Worm (Caenorhabditis elegans) whole organism, L3 larva: ENCODE results near the gene lrpr-1.

Experiments used
- ZK546.5 ChIP-seq: sonication (generic microtip); optimal IDR thresholded peaks from 2 replicates; lab custom pipeline; 2017; ENCODE audit warnings: missing biosample characterization, missing genetic modification characterization
- aly-2 ChIP-seq: fragments of 150-350 bp; optimal IDR thresholded peaks from 2 replicates; lab custom pipeline; 2014; ENCODE audit warnings: missing biosample characterization, missing genetic modification characterization
- ama-1 ChIP-seq: fragments of 150-350 bp; optimal IDR thresholded peaks from 2 replicates; lab custom pipeline; 2018
- ceh-16 ChIP-seq: sonication (generic microtip); optimal IDR thresholded peaks from 2 replicates; lab custom pipeline; 2017; ENCODE audit warnings: missing biosample characterization, missing genetic modification characterization
- ceh-28 ChIP-seq: fragments of 150-350 bp; optimal IDR thresholded peaks from 2 replicates; lab custom pipeline; 2014; ENCODE audit warnings: missing biosample characterization, missing genetic modification reagents, missing genetic modification characterization
- ceh-82 ChIP-seq: fragments of 150-350 bp; optimal IDR thresholded peaks from 2 replicates; lab custom pipeline; 2014; ENCODE audit warnings: missing biosample characterization, missing genetic modification characterization
- egl-5 ChIP-seq: fragments of 150-350 bp; optimal IDR thresholded peaks from 2 replicates; lab custom pipeline; 2017; ENCODE audit warnings: missing biosample characterization, missing genetic modification reagents, missing genetic modification characterization, inconsistent platforms
- elt-1 ChIP-seq: fragments of 150-350 bp; optimal IDR thresholded peaks from 2 replicates; lab custom pipeline; 2014; ENCODE audit warnings: missing biosample characterization, missing genetic modification characterization
- elt-2 ChIP-seq: sonication (generic microtip); optimal IDR thresholded peaks from 2 replicates; lab custom pipeline; 2016; ENCODE audit warnings: missing genetic modification reagents, mild to moderate bottlenecking, missing genetic modification characterization, missing compliant biosample characterization
- elt-3 ChIP-seq, 3 experiments: fragments of 150-350 bp in 1 of 3; sonication (generic microtip) in 2 of 3; optimal IDR thresholded peaks; 2 replicates in 2 of 3; 4 replicates in 1 of 3; lab custom pipeline; 2014 to 2017; ENCODE audit warnings: missing biosample characterization in 3 of 3, missing genetic modification characterization in 3 of 3
- eor-1 ChIP-seq, 2 experiments: fragments of 150-350 bp; optimal IDR thresholded peaks; 2 replicates each; lab custom pipeline; 2014 to 2018; ENCODE audit warnings: missing biosample characterization in 2 of 2, missing genetic modification characterization in 2 of 2
- fkh-10 ChIP-seq: sonication (generic microtip); optimal IDR thresholded peaks from 2 replicates; lab custom pipeline; 2017; ENCODE audit warnings: missing biosample characterization, missing genetic modification reagents, missing genetic modification characterization
- fkh-2 ChIP-seq: fragments of 150-350 bp; optimal IDR thresholded peaks from 2 replicates; lab custom pipeline; 2014; ENCODE audit warnings: missing biosample characterization, missing genetic modification reagents, missing genetic modification characterization
- hmg-11 ChIP-seq: sonication (generic microtip); optimal IDR thresholded peaks from 2 replicates; lab custom pipeline; 2016; ENCODE audit warnings: missing genetic modification characterization, missing compliant biosample characterization
- jun-1 ChIP-seq: fragments of 150-350 bp; optimal IDR thresholded peaks from 2 replicates; lab custom pipeline; 2014; ENCODE audit warnings: missing biosample characterization, missing genetic modification reagents, missing genetic modification characterization
- lin-39 ChIP-seq: fragments of 150-350 bp; optimal IDR thresholded peaks from 2 replicates; lab custom pipeline; 2018; ENCODE audit warnings: missing biosample characterization, missing genetic modification reagents, missing genetic modification characterization
- lsy-12 ChIP-seq: sonication (generic microtip); optimal IDR thresholded peaks from 2 replicates; lab custom pipeline; 2016; ENCODE audit warnings: mild to moderate bottlenecking, missing genetic modification characterization, missing compliant biosample characterization
- mdl-1 ChIP-seq: fragments of 150-350 bp; optimal IDR thresholded peaks from 2 replicates; lab custom pipeline; 2014; ENCODE audit warnings: missing biosample characterization, missing genetic modification characterization
- nfya-1 ChIP-seq: sonication (generic microtip); optimal IDR thresholded peaks from 2 replicates; lab custom pipeline; 2017; ENCODE audit warnings: missing genetic modification characterization, mild to moderate bottlenecking, missing compliant biosample characterization, antibody characterized with exemption, moderate library complexity; ENCODE audit not compliant: insufficient read depth
- nhr-12 ChIP-seq: fragments of 150-350 bp; optimal IDR thresholded peaks from 2 replicates; lab custom pipeline; 2014; ENCODE audit warnings: missing biosample characterization, missing genetic modification characterization
- nhr-237 ChIP-seq: fragments of 150-350 bp; optimal IDR thresholded peaks from 2 replicates; lab custom pipeline; 2014; ENCODE audit warnings: missing biosample characterization, missing genetic modification characterization
- nhr-25 ChIP-seq: sonication (generic microtip); optimal IDR thresholded peaks from 2 replicates; lab custom pipeline; 2017; ENCODE audit warnings: missing biosample characterization, missing genetic modification characterization
- nhr-28 ChIP-seq: fragments of 150-350 bp; optimal IDR thresholded peaks from 2 replicates; lab custom pipeline; 2014; ENCODE audit warnings: missing biosample characterization, missing genetic modification characterization
- nhr-43 ChIP-seq: sonication (generic microtip); optimal IDR thresholded peaks from 2 replicates; lab custom pipeline; 2016; ENCODE audit warnings: mild to moderate bottlenecking, missing genetic modification characterization, missing compliant biosample characterization; ENCODE audit not compliant: poor library complexity, severe bottlenecking
- nhr-67 ChIP-seq: fragments of 150-350 bp; optimal IDR thresholded peaks from 2 replicates; lab custom pipeline; 2014; ENCODE audit warnings: missing biosample characterization, missing genetic modification characterization
- nhr-76 ChIP-seq: fragments of 150-350 bp; sonication (generic microtip); optimal IDR thresholded peaks from 5 replicates; lab custom pipeline; 2014; ENCODE audit warnings: missing biosample characterization, missing genetic modification characterization
- pqm-1 ChIP-seq: fragments of 150-350 bp; optimal IDR thresholded peaks from 2 replicates; lab custom pipeline; 2017; ENCODE audit warnings: missing biosample characterization, missing genetic modification characterization, inconsistent platforms
- skn-1 ChIP-seq: fragments of 150-350 bp; optimal IDR thresholded peaks from 2 replicates; lab custom pipeline; 2014; ENCODE audit warnings: missing biosample characterization, missing genetic modification characterization
- zag-1 ChIP-seq: fragments of 150-350 bp; optimal IDR thresholded peaks from 2 replicates; lab custom pipeline; 2014; ENCODE audit warnings: missing biosample characterization, missing genetic modification characterization
- ztf-4 ChIP-seq: fragments of 150-350 bp; optimal IDR thresholded peaks from 2 replicates; lab custom pipeline; 2014; ENCODE audit warnings: missing biosample characterization, missing genetic modification characterization

The lrpr-1 gene

ce11 chrV:5963092-5963491 lies 45.4 kb upstream of the lrpr-1 start:
- no peak for TF ChIP-seq nhr-43 (tag; lab: Kevin White, UChicago)
- TF ChIP-seq lsy-12 (tag; lab: Kevin White, UChicago) = no peak
- TF ChIP-seq ztf-4 (tag; lab: Kevin White, UChicago) = no peak
- no peak for TF ChIP-seq nfya-1 (tag; lab: Kevin White, UChicago)
- TF ChIP-seq ceh-82 (tag; lab: Kevin White, UChicago) = no peak
- no peak for TF ChIP-seq zag-1 (tag; lab: Kevin White, UChicago)
- no peak for TF ChIP-seq ceh-28 (tag; lab: Kevin White, UChicago)
- no peak for TF ChIP-seq ama-1 (lab: Kevin White, UChicago)
- TF ChIP-seq jun-1 (tag; lab: Kevin White, UChicago) = no peak
- no peak for TF ChIP-seq nhr-25
- TF ChIP-seq elt-3 (tag; optimal IDR thresholded peaks at IDR 0.05; lab: Kevin White, UChicago) = no peak
- TF ChIP-seq pqm-1 = no peak
- no peak for TF ChIP-seq nhr-76 (tag; lab: Kevin White, UChicago)
- no peak for TF ChIP-seq hmg-11

ce11 chrV:5961516-5961915 lies 43.8 kb upstream of the lrpr-1 start, which contains the start of gene mcp-1:
Gene mcp-1 (plus strand): TSS chrV:5961807.
- TF ChIP-seq ceh-16 (tag; lab: Kevin White, UChicago) (no peak), fkh-2 (no peak), nfya-1 (tag; lab: Kevin White, UChicago) (peak; percentile 26), hmg-11 (no peak), fkh-10 (peak; percentile 83), nhr-43 (tag; lab: Kevin White, UChicago) (no peak), mdl-1 (tag; lab: Kevin White, UChicago) (no peak), ztf-4 (tag; lab: Kevin White, UChicago) (no peak), lin-39 (tag; lab: Kevin White, UChicago) (no peak), ZK546.5 (tag; lab: Kevin White, UChicago) (no peak), aly-2 (tag; lab: Kevin White, UChicago) (no peak)

- TF ChIP-seq nhr-12 (no peak), eor-1 (tag; optimal IDR thresholded peaks at IDR 0.05; lab: Kevin White, UChicago) (no peak), lsy-12 (tag; lab: Kevin White, UChicago) (no peak), mdl-1 (tag; lab: Kevin White, UChicago) (no peak), ceh-16 (tag; lab: Kevin White, UChicago) (no peak), nhr-28 (tag; lab: Kevin White, UChicago) (no peak), jun-1 (tag; lab: Kevin White, UChicago) (no peak), elt-2 (no peak), elt-1 (tag; lab: Kevin White, UChicago) (no peak), zag-1 (tag; lab: Kevin White, UChicago) (no peak), egl-5 (tag; lab: Kevin White, UChicago) (no peak)
These were observed 37.9 kb upstream of the lrpr-1 start for ce11 chrV:5955627-5956026.

ce11 chrV:5954747-5955146 lies 37.1 kb upstream of the lrpr-1 start, which contains the start of gene M03F8.6:
Gene M03F8.6 (minus strand): TSS chrV:5954847.
- TF ChIP-seq ama-1 (lab: Kevin White, UChicago) = no peak
- TF ChIP-seq, all 47 proteins: peak for 0

ce11 chrV:5953086-5953485 lies 35.4 kb upstream of the lrpr-1 start:
- TF ChIP-seq nhr-12 (no peak), nfya-1 (tag; lab: Kevin White, UChicago) (peak; percentile 88)

- no peak for TF ChIP-seq zag-1 (tag; lab: Kevin White, UChicago)
- no peak for TF ChIP-seq eor-1 (tag; optimal IDR thresholded peaks at IDR 0.05; lab: Kevin White, UChicago)
- TF ChIP-seq nhr-28 (tag; lab: Kevin White, UChicago) = no peak
- no peak for TF ChIP-seq ztf-4 (tag; lab: Kevin White, UChicago)
- no peak for TF ChIP-seq ceh-28 (tag; lab: Kevin White, UChicago)
- TF ChIP-seq nhr-237 (tag; lab: Kevin White, UChicago) = no peak
- no peak for TF ChIP-seq hmg-11
- no peak for TF ChIP-seq lin-39 (tag; lab: Kevin White, UChicago)
- no peak for TF ChIP-seq skn-1 (tag; lab: Kevin White, UChicago)
- no peak for TF ChIP-seq nhr-67
- TF ChIP-seq jun-1 (tag; lab: Kevin White, UChicago) = no peak
These were observed 33.4 kb upstream of the lrpr-1 start, which contains the start of gene M03F8.1 for ce11 chrV:5951133-5951532. Gene M03F8.1 (plus strand): TSS chrV:5951433.
